Fruit fly (Drosophila melanogaster): ENCODE results near the gene Nadsyn.

Gene Nadsyn

dm6 chrX:13755152-13755557, 37.1 kb upstream of the Nadsyn start, which contains the start of gene Pdcd4 (continued):
- TF ChIP-seq Hr4 (GFP tag; optimal IDR thresholded peaks at IDR 0.05) (no peak), Sox14 (GFP tag; optimal IDR thresholded peaks at IDR 0.05) (peak; percentile 50), CG16779 (tag; optimal IDR thresholded peaks at IDR 0.05) (peak; percentile 61), CG6808 (GFP tag; optimal IDR thresholded peaks at IDR 0.05) (peak; percentile 54), dsx (GFP tag; optimal IDR thresholded peaks at IDR 0.05; ENCODE audit: poor library complexity, severe bottlenecking) (peak; percentile 76), CG9139 (GFP tag; optimal IDR thresholded peaks at IDR 0.05) (peak; percentile 69), CG15336 (GFP tag; IDR thresholded peaks at IDR 0.05) (peak; percentile 36; the same call in 1 of the 2 replicates), CG34406 (GFP tag; optimal IDR thresholded peaks at IDR 0.05) (peak; percentile 7), CG10669 (GFP tag; optimal IDR thresholded peaks at IDR 0.05) (peak; percentile 64)

- TF ChIP-seq CG3032 (tag; optimal IDR thresholded peaks at IDR 0.05) (no peak), CG4318 (GFP tag; optimal IDR thresholded peaks at IDR 0.05) (peak; percentile 26), CG10669 (GFP tag; optimal IDR thresholded peaks at IDR 0.05) (peak; percentile 26), Met (GFP tag; optimal IDR thresholded peaks at IDR 0.05) (peak; percentile 62), CG16779 (tag; optimal IDR thresholded peaks at IDR 0.05) (peak; percentile 13), Ets96B (tag; optimal IDR thresholded peaks at IDR 0.05) (peak; percentile 34), dac (GFP tag; optimal IDR thresholded peaks at IDR 0.05) (no peak), OdsH (GFP tag; optimal IDR thresholded peaks at IDR 0.05) (peak; percentile 22), esn (GFP tag; optimal IDR thresholded peaks at IDR 0.05) (peak; percentile 48), Eip93F (GFP tag; optimal IDR thresholded peaks at IDR 0.05) (no peak), CG15336 (GFP tag; IDR thresholded peaks at IDR 0.05) (peak; percentile 58), Sox102F (GFP tag; optimal IDR thresholded peaks at IDR 0.05) (peak; percentile 38), CG6808 (GFP tag; optimal IDR thresholded peaks at IDR 0.05) (peak; percentile 59), vri (GFP tag; optimal IDR thresholded peaks at IDR 0.05) (peak; percentile 58), fkh (GFP tag; optimal IDR thresholded peaks at IDR 0.05) (no peak), Gug (GFP tag; IDR thresholded peaks at IDR 0.05) (peak; percentile 42), CG34406 (GFP tag; optimal IDR thresholded peaks at IDR 0.05) (peak; percentile 50), CG1621 (tag; optimal IDR thresholded peaks at IDR 0.05) (peak; percentile 38), CG10631 (GFP tag; optimal IDR thresholded peaks at IDR 0.05) (peak; percentile 1), net (GFP tag; optimal IDR thresholded peaks at IDR 0.05) (peak; percentile 34), dsx (GFP tag; optimal IDR thresholded peaks at IDR 0.05; ENCODE audit: poor library complexity, severe bottlenecking) (no peak), CG6163 (GFP tag; IDR thresholded peaks at IDR 0.05) (peak; percentile 88; the same call in 2 of the 3 replicates), Hr4 (GFP tag; optimal IDR thresholded peaks at IDR 0.05) (peak; percentile 26), ss (GFP tag; optimal IDR thresholded peaks at IDR 0.05) (peak in 1 of 2 experiments; percentile 25), CG8319 (GFP tag; optimal IDR thresholded peaks at IDR 0.05) (no peak), Hr38 (GFP tag; optimal IDR thresholded peaks at IDR 0.05) (no peak), fd59A (GFP tag; optimal IDR thresholded peaks at IDR 0.05) (no peak), fd85E (GFP tag; optimal IDR thresholded peaks at IDR 0.05) (no peak), Lpt (GFP tag; optimal IDR thresholded peaks at IDR 0.05) (peak; percentile 28), salr (GFP tag; optimal IDR thresholded peaks at IDR 0.05) (peak in 1 of 2 experiments; percentile 39), CG9139 (GFP tag; optimal IDR thresholded peaks at IDR 0.05) (peak; percentile 29), CG6854 (GFP tag; optimal IDR thresholded peaks at IDR 0.05) (no peak), CG6792 (GFP tag; optimal IDR thresholded peaks at IDR 0.05) (peak; percentile 36), CG32006 (GFP tag; optimal IDR thresholded peaks at IDR 0.05) (peak; percentile 53), Ets21C (GFP tag; optimal IDR thresholded peaks at IDR 0.05) (peak; percentile 13), CG3919 (GFP tag; optimal IDR thresholded peaks at IDR 0.05) (peak; percentile 55), Sox14 (GFP tag; optimal IDR thresholded peaks at IDR 0.05) (peak; percentile 34), achi (GFP tag; optimal IDR thresholded peaks at IDR 0.05) (peak; percentile 47), CG11294 (GFP tag; IDR thresholded peaks at IDR 0.05) (no peak; the same call in 1 of the 2 replicates), acj6 (GFP tag; optimal IDR thresholded peaks at IDR 0.05) (peak; percentile 31), cyc (GFP tag; optimal IDR thresholded peaks at IDR 0.05) (peak; percentile 20), CG6276 (GFP tag; optimal IDR thresholded peaks at IDR 0.05) (peak; percentile 76), spab (GFP tag; optimal IDR thresholded peaks at IDR 0.05) (peak; percentile 7), pdm3 (GFP tag; optimal IDR thresholded peaks at IDR 0.05) (peak; percentile 32), Eip78C (GFP tag) (peak; percentile 78), eg (GFP tag; IDR thresholded peaks at IDR 0.05) (peak; percentile 80), CG7368 (GFP tag; optimal IDR thresholded peaks at IDR 0.05) (peak; percentile 49), Eip75B (GFP tag; optimal IDR thresholded peaks at IDR 0.05) (no peak)
These were observed 36.4 kb upstream of the Nadsyn start for dm6 chrX:13754476-13754875.

Measured in whole organism, prepupa.